Worm (Caenorhabditis elegans) whole organism, young adult: Measurements from ENCODE around the gene gmap-2.

Experiments
- B0019.2 ChIP-seq: fragments of 200-800 bp; sonication (Bioruptor generic); conservative IDR thresholded peaks from 2 replicates; pipeline ENCODE4 v1.3.6; 2022; ENCODE audit warnings: missing genetic modification reagents, missing genetic modification characterization, missing compliant biosample characterization
- F37B4.10 ChIP-seq: fragments of 200-800 bp; sonication (Bioruptor generic); IDR thresholded peaks from 2 replicates; pipeline ENCODE4 v1.3.6; 2022; ENCODE audit warnings: missing genetic modification characterization, missing compliant biosample characterization
- F39B2.1 ChIP-seq: fragments of 200-800 bp; sonication (Bioruptor generic); IDR thresholded peaks from 2 replicates; pipeline ENCODE4 v1.3.6; 2022; ENCODE audit warnings: missing genetic modification reagents, missing genetic modification characterization, missing compliant biosample characterization
- K12H6.12 ChIP-seq: fragments of 200-800 bp; sonication (Bioruptor generic); optimal IDR thresholded peaks from 2 replicates; lab custom pipeline; 2018; ENCODE audit warnings: mild to moderate bottlenecking, missing genetic modification characterization, missing compliant biosample characterization
- T07F8.4 ChIP-seq: sonication (generic microtip); optimal IDR thresholded peaks from 2 replicates; lab custom pipeline; 2016; ENCODE audit warnings: mild to moderate bottlenecking, missing genetic modification characterization, moderate library complexity, missing compliant biosample characterization
- Y53F4B.3 ChIP-seq: fragments of 200-800 bp; sonication (Bioruptor generic); IDR thresholded peaks from 2 replicates; pipeline ENCODE4 v1.3.6; 2022; ENCODE audit warnings: missing genetic modification reagents, missing genetic modification characterization, missing compliant biosample characterization
- Y79H2A.3 ChIP-seq: fragments of 200-800 bp; sonication (Bioruptor generic); conservative IDR thresholded peaks from 2 replicates; pipeline ENCODE4 v1.3.6; 2022; ENCODE audit warnings: missing genetic modification reagents, missing genetic modification characterization, missing compliant biosample characterization
- akir-1 ChIP-seq: fragments of 200-800 bp; sonication (Bioruptor generic); optimal IDR thresholded peaks from 2 replicates; lab custom pipeline; 2018; ENCODE audit warnings: mild to moderate bottlenecking, missing genetic modification characterization, moderate library complexity, missing compliant biosample characterization
- ama-1 ChIP-seq, 3 experiments: fragments of 150-350 bp in 1 of 3; sonication (generic microtip) in 2 of 3; optimal IDR thresholded peaks; 2 replicates each; lab custom pipeline; 2014 to 2018; ENCODE audit warnings: missing biosample characterization in 2 of 3, missing genetic modification characterization in 2 of 3, missing genetic modification reagents in 2 of 3
- aptf-2 ChIP-seq: fragments of 200-800 bp; sonication (Bioruptor generic); conservative IDR thresholded peaks from 2 replicates; pipeline ENCODE4 v1.3.6; 2022; ENCODE audit warnings: missing genetic modification reagents, missing genetic modification characterization, missing compliant biosample characterization
- attf-5 ChIP-seq: fragments of 200-800 bp; sonication (Bioruptor generic); optimal IDR thresholded peaks from 2 replicates; lab custom pipeline; 2018; ENCODE audit warnings: mild to moderate bottlenecking, missing genetic modification characterization, missing compliant biosample characterization
- cebp-2 ChIP-seq: fragments of 200-800 bp; sonication (Bioruptor generic); IDR thresholded peaks from 2 replicates; pipeline ENCODE4 v1.3.6; 2022; ENCODE audit warnings: missing genetic modification characterization, missing compliant biosample characterization
- ceh-27 ChIP-seq: fragments of 200-800 bp; sonication (Bioruptor generic); optimal IDR thresholded peaks from 2 replicates; lab custom pipeline; 2018; ENCODE audit warnings: mild to moderate bottlenecking, missing genetic modification characterization, moderate library complexity, missing compliant biosample characterization
- ceh-40 ChIP-seq: fragments of 200-800 bp; sonication (Bioruptor generic); IDR thresholded peaks from 2 replicates; pipeline ENCODE4 v1.3.6; 2022; ENCODE audit warnings: missing genetic modification characterization, missing compliant biosample characterization
- ceh-91 ChIP-seq: fragments of 200-800 bp; sonication (Bioruptor generic); IDR thresholded peaks from 2 replicates; pipeline ENCODE4 v1.3.6; 2022; ENCODE audit warnings: missing genetic modification reagents, missing genetic modification characterization, missing compliant biosample characterization
- dpl-1 ChIP-seq: fragments of 150-350 bp; optimal IDR thresholded peaks from 2 replicates; lab custom pipeline; 2014; ENCODE audit warnings: missing biosample characterization, missing genetic modification reagents, missing genetic modification characterization
- efl-1 ChIP-seq: fragments of 150-350 bp; optimal IDR thresholded peaks from 2 replicates; lab custom pipeline; 2014; ENCODE audit warnings: missing biosample characterization, missing genetic modification reagents, missing genetic modification characterization
- egrh-3 ChIP-seq: fragments of 200-800 bp; sonication (Bioruptor generic); IDR thresholded peaks from 2 replicates; pipeline ENCODE4 v1.3.6; 2022; ENCODE audit warnings: missing genetic modification reagents, missing genetic modification characterization, missing compliant biosample characterization
- ekl-4 ChIP-seq: fragments of 200-800 bp; sonication (Bioruptor generic); IDR thresholded peaks from 2 replicates; pipeline ENCODE4 v1.3.6; 2022; ENCODE audit warnings: missing genetic modification reagents, missing genetic modification characterization, missing compliant biosample characterization
- ets-4 ChIP-seq: fragments of 200-800 bp; sonication (Bioruptor generic); optimal IDR thresholded peaks from 2 replicates; lab custom pipeline; 2018; ENCODE audit warnings: mild to moderate bottlenecking, missing genetic modification characterization, missing compliant biosample characterization
- gei-17 ChIP-seq: fragments of 200-800 bp; sonication (Bioruptor generic); optimal IDR thresholded peaks from 2 replicates; lab custom pipeline; 2018; ENCODE audit warnings: mild to moderate bottlenecking, missing genetic modification characterization, missing compliant biosample characterization
- hsf-1 ChIP-seq: fragments of 200-800 bp; sonication (Bioruptor generic); IDR thresholded peaks from 2 replicates; pipeline ENCODE4 v1.3.6; 2022; ENCODE audit warnings: missing genetic modification reagents, missing genetic modification characterization, missing compliant biosample characterization
- let-526 ChIP-seq: fragments of 200-800 bp; sonication (Bioruptor generic); IDR thresholded peaks from 2 replicates; pipeline ENCODE4 v1.3.6; 2022; ENCODE audit warnings: missing genetic modification reagents, missing genetic modification characterization, missing compliant biosample characterization
- let-607 ChIP-seq, 2 experiments: fragments of 200-800 bp in 1 of 2; sonication (Bioruptor generic) in 1 of 2; sonication (generic microtip) in 1 of 2; optimal IDR thresholded peaks; 2 replicates each; lab custom pipeline; 2016 to 2018; ENCODE audit warnings: mild to moderate bottlenecking in 2 of 2, missing compliant biosample characterization in 2 of 2, missing genetic modification characterization in 2 of 2, moderate library complexity in 2 of 2, missing genotype in 1 of 2
- lin-26 ChIP-seq: fragments of 200-800 bp; sonication (Bioruptor generic); IDR thresholded peaks from 2 replicates; pipeline ENCODE4 v1.3.6; 2022; ENCODE audit warnings: missing genetic modification reagents, missing genetic modification characterization, missing compliant biosample characterization
- lin-40 ChIP-seq: sonication (generic microtip); optimal IDR thresholded peaks from 2 replicates; lab custom pipeline; 2016; ENCODE audit warnings: missing genetic modification characterization, mild to moderate bottlenecking, missing compliant biosample characterization, missing genotype, missing genetic modification reagents
- lin-54 ChIP-seq: fragments of 200-800 bp; sonication (Bioruptor generic); optimal IDR thresholded peaks from 2 replicates; lab custom pipeline; 2018; ENCODE audit warnings: mild to moderate bottlenecking, missing genetic modification characterization, missing compliant biosample characterization
- lir-1 ChIP-seq: fragments of 200-800 bp; sonication (Bioruptor generic); conservative IDR thresholded peaks from 2 replicates; pipeline ENCODE4 v1.3.6; 2022; ENCODE audit warnings: missing genetic modification reagents, missing genetic modification characterization, missing compliant biosample characterization
- madf-8 ChIP-seq: fragments of 200-800 bp; sonication (Bioruptor generic); conservative IDR thresholded peaks from 2 replicates; pipeline ENCODE4 v1.3.6; 2022; ENCODE audit warnings: missing genetic modification reagents, missing genetic modification characterization, missing compliant biosample characterization
- mxl-1 ChIP-seq: sonication (generic microtip); optimal IDR thresholded peaks from 2 replicates; lab custom pipeline; 2016; ENCODE audit warnings: missing genetic modification characterization, missing compliant biosample characterization
- nfya-1 ChIP-seq: sonication (generic microtip); optimal IDR thresholded peaks from 2 replicates; lab custom pipeline; 2017; ENCODE audit warnings: antibody characterized with exemption, missing compliant biosample characterization, missing genetic modification characterization, borderline replicate concordance; ENCODE audit not compliant: insufficient read depth
- nfyb-1 ChIP-seq: fragments of 200-800 bp; sonication (Bioruptor generic); IDR thresholded peaks from 2 replicates; pipeline ENCODE4 v1.3.6; 2022; ENCODE audit warnings: missing genetic modification reagents, missing genetic modification characterization, missing compliant biosample characterization
- nhr-179 ChIP-seq: sonication (generic microtip); optimal IDR thresholded peaks from 2 replicates; lab custom pipeline; 2016; ENCODE audit warnings: mild to moderate bottlenecking, missing genetic modification characterization, missing compliant biosample characterization
- nhr-27 ChIP-seq: fragments of 200-800 bp; sonication (Bioruptor generic); optimal IDR thresholded peaks from 2 replicates; lab custom pipeline; 2018; ENCODE audit warnings: mild to moderate bottlenecking, missing genetic modification characterization, moderate library complexity, missing compliant biosample characterization
- nhr-80 ChIP-seq: sonication (generic microtip); optimal IDR thresholded peaks from 2 replicates; lab custom pipeline; 2016; ENCODE audit warnings: missing genetic modification characterization, missing compliant biosample characterization
- rpc-1 ChIP-seq, 2 experiments: fragments of 150-350 bp in 1 of 2; sonication (generic microtip) in 1 of 2; optimal IDR thresholded peaks; 2 replicates each; lab custom pipeline; 2014 to 2018; ENCODE audit warnings: missing biosample characterization in 1 of 2, missing genetic modification characterization in 1 of 2, missing genetic modification reagents in 1 of 2, missing genotype in 1 of 2
- sea-2 ChIP-seq: fragments of 200-800 bp; sonication (Bioruptor generic); IDR thresholded peaks from 2 replicates; pipeline ENCODE4 v1.3.6; 2022; ENCODE audit warnings: missing genetic modification characterization, missing compliant biosample characterization
- snpc-1.1 ChIP-seq: sonication (generic microtip); optimal IDR thresholded peaks from 2 replicates; lab custom pipeline; 2017; ENCODE audit warnings: missing genetic modification characterization, mild to moderate bottlenecking, missing compliant biosample characterization, antibody characterized with exemption, moderate library complexity, missing genotype, missing genetic modification reagents; ENCODE audit not compliant: insufficient read depth
- snpc-3.4 ChIP-seq: sonication (generic microtip); optimal IDR thresholded peaks from 2 replicates; lab custom pipeline; 2017; ENCODE audit warnings: missing genetic modification characterization, mild to moderate bottlenecking, missing compliant biosample characterization, antibody characterized with exemption, moderate library complexity, missing genotype, missing genetic modification reagents
- tbx-9 ChIP-seq: sonication (generic microtip); optimal IDR thresholded peaks from 2 replicates; lab custom pipeline; 2016; ENCODE audit warnings: borderline replicate concordance, missing genetic modification characterization, inconsistent platforms, missing compliant biosample characterization
- tlf-1 ChIP-seq: fragments of 200-800 bp; sonication (Bioruptor generic); optimal IDR thresholded peaks from 2 replicates; lab custom pipeline; 2018; ENCODE audit warnings: mild to moderate bottlenecking, missing genetic modification characterization, missing compliant biosample characterization
- unc-130 ChIP-seq: sonication (generic microtip); optimal IDR thresholded peaks from 2 replicates; lab custom pipeline; 2016; ENCODE audit warnings: missing genetic modification reagents, missing genetic modification characterization, missing compliant biosample characterization
- unc-62 ChIP-seq: fragments of 150-350 bp; optimal IDR thresholded peaks from 2 replicates; lab custom pipeline; 2014; ENCODE audit warnings: missing biosample characterization, missing genetic modification reagents, missing genetic modification characterization
- zfh-2 ChIP-seq: fragments of 200-800 bp; sonication (Bioruptor generic); conservative IDR thresholded peaks from 2 replicates; pipeline ENCODE4 v1.3.6; 2022; ENCODE audit warnings: missing genetic modification reagents, missing genetic modification characterization, missing compliant biosample characterization
- zim-3 ChIP-seq: sonication (generic microtip); optimal IDR thresholded peaks from 2 replicates; lab custom pipeline; 2017; ENCODE audit warnings: mild to moderate bottlenecking, missing genetic modification characterization, moderate library complexity, missing compliant biosample characterization
- ztf-6 ChIP-seq: fragments of 200-800 bp; sonication (Bioruptor generic); IDR thresholded peaks from 2 replicates; pipeline ENCODE4 v1.3.6; 2022; ENCODE audit warnings: missing genetic modification reagents, missing genetic modification characterization, missing compliant biosample characterization

gmap-2 gene

DNA sequence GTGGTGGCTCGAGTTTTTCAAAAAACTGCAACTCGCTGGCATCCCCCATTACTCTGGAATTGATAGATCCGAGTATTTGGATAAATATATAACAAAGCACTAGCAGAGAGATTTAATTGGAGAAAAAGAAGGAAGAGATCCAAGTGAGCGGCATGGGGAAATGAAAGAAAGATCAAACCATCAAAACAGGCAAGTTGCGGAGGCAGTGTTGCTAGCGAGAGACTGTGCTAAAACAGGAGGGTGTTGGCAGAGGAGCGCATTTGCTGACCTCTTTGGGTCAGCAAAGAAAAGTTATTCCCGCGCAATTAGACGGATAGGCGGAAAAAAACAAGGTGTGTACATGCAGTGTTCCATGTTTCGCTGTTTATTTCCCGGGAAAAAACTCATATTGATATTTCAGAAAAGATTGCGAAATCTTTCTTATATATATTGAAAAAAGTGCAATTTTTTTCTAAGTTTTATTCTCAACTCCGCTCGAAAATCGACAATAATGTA lies 32.6 kb upstream of the gmap-2 start, which contains the start of gene ppk-3 (continued):
- no peak for TF ChIP-seq let-607 (tag; optimal IDR thresholded peaks at IDR 0.05; lab: Kevin White, UChicago)
- TF ChIP-seq attf-5 (GFP tag; lab: Kevin White, UChicago) = peak; percentile 3
- no peak for TF ChIP-seq B0019.2 (GFP tag; lab: Robert Waterston, UW)
- no peak for TF ChIP-seq unc-130 (GFP tag; lab: Kevin White, UChicago)
- no peak for TF ChIP-seq egrh-3 (GFP tag; lab: Robert Waterston, UW)
- TF ChIP-seq ets-4 (GFP tag; lab: Kevin White, UChicago) = no peak
- TF ChIP-seq gei-17 (GFP tag; lab: Kevin White, UChicago) = peak; percentile 10
- TF ChIP-seq snpc-1.1 = no peak
- TF ChIP-seq akir-1 (GFP tag; lab: Kevin White, UChicago) = no peak
- peak; percentile 22 for TF ChIP-seq nhr-80
- 0 out of 2 replicates have a peak, but pooled peaks have one; percentile 25 for TF ChIP-seq let-526
- no peak for TF ChIP-seq nfya-1 (tag; lab: Kevin White, UChicago)
- TF ChIP-seq mxl-1 (tag; lab: Kevin White, UChicago) = no peak
- TF ChIP-seq F37B4.10 (GFP tag; lab: Robert Waterston, UW) = no peak
- no peak for TF ChIP-seq nfyb-1 (GFP tag; lab: Robert Waterston, UW)
- TF ChIP-seq ceh-27 (GFP tag; lab: Kevin White, UChicago) = peak; percentile 37
- peak; percentile 55; the same call in 1 of the 2 replicates for TF ChIP-seq zfh-2 (GFP tag; lab: Robert Waterston, UW)
- TF ChIP-seq tlf-1 = no peak
- no peak for TF ChIP-seq snpc-3.4 (tag; lab: Kevin White, UChicago)
- TF ChIP-seq aptf-2 (GFP tag; lab: Robert Waterston, UW) = no peak
- peak; percentile 32 for TF ChIP-seq K12H6.12 (tag; lab: Kevin White, UChicago)
- 0 out of 2 replicates have a peak, but pooled peaks have one; percentile 56 for TF ChIP-seq lin-26 (GFP tag; lab: Robert Waterston, UW)
- TF ChIP-seq nhr-27 (tag; lab: Kevin White, UChicago) = no peak
- TF ChIP-seq Y53F4B.3 = no peak
- TF ChIP-seq ztf-6 (GFP tag; lab: Robert Waterston, UW) = 0 out of 2 replicates have a peak, but pooled peaks have one; percentile 58
- TF ChIP-seq Y79H2A.3 (GFP tag; lab: Robert Waterston, UW) = no peak
- TF ChIP-seq F39B2.1 (GFP tag; lab: Robert Waterston, UW) = no peak
- TF ChIP-seq ceh-40 (GFP tag; lab: Robert Waterston, UW) = no peak
- TF ChIP-seq tbx-9 (tag; lab: Kevin White, UChicago) = no peak
- no peak for TF ChIP-seq ama-1 (optimal IDR thresholded peaks at IDR 0.05; lab: Kevin White, UChicago)
- TF ChIP-seq ama-1 (GFP tag; optimal IDR thresholded peaks at IDR 0.05; lab: Kevin White, UChicago) = no peak
- TF ChIP-seq unc-62 (GFP tag; lab: Kevin White, UChicago) = no peak
- no peak for TF ChIP-seq madf-8

DNA sequence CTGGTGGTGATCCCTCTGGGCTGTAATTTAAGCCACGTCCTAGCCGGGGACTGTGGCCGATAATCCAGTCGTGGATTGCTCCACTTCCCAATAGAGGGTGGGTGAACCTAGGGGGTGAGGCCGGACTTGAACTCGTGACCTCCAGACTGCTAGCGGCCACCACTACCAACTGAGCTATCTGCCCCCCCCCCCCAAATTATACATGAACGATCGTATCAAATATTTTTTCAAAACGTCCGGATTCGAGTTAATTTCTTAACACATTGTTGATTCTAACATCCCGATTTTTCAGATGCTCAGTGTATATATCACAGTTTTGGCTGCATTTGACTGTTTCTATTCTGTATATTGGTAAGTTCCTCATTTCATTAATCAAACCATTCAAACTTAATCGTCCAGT lies 24.0 kb upstream of the gmap-2 start:
- TF ChIP-seq rpc-1 (optimal IDR thresholded peaks at IDR 0.05; lab: Kevin White, UChicago) (peak; percentile 3), rpc-1 (tag; optimal IDR thresholded peaks at IDR 0.05; lab: Kevin White, UChicago) (peak; percentile 56)

DNA sequence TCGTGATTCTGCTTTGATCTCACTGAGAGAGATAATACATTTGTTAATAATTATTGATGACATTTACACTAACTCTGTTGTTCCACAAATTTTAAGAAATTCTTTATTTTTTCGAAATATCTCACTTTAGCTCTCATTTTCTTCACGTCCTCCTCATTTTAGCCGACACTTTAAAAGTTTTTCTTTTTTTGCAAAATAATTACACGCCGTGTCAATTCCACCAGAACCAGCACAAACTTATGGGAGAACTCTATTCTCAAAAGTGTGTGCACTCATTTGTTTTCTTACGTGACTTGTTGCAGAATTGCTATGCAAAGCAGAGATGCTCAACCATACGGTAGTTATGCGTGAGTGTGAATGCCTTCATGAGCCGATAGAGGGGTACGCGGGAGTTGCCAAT lies 22.1 kb upstream of the gmap-2 start, which contains the start of gene frpr-2:
Gene frpr-2, plus strand, starts transcription at position 301 of the 400 bp plus-strand sequence.
- no peak for TF ChIP-seq ceh-91 (GFP tag; lab: Robert Waterston, UW)
- no peak for TF ChIP-seq ekl-4 (GFP tag; lab: Robert Waterston, UW)
- TF ChIP-seq madf-8 = no peak
- no peak for TF ChIP-seq zim-3 (tag; lab: Kevin White, UChicago)
- no peak for TF ChIP-seq hsf-1 (GFP tag; lab: Robert Waterston, UW)
- no peak for TF ChIP-seq T07F8.4 (tag; lab: Kevin White, UChicago)
- TF ChIP-seq snpc-1.1 = no peak
- no peak for TF ChIP-seq cebp-2 (GFP tag; lab: Robert Waterston, UW)
- no peak for TF ChIP-seq nhr-179 (tag; lab: Kevin White, UChicago)
- no peak for TF ChIP-seq lin-40
- TF ChIP-seq lir-1 (GFP tag; lab: Robert Waterston, UW) = no peak
- TF ChIP-seq lin-54 (GFP tag; lab: Kevin White, UChicago) = no peak
- no peak for TF ChIP-seq dpl-1
- TF ChIP-seq sea-2 (GFP tag; lab: Robert Waterston, UW) = no peak
- no peak for TF ChIP-seq efl-1
